Worm (Caenorhabditis elegans): ENCODE measurements around the gene Y37E11B.7.

Y37E11B.7 gene

ce11 chrIV:3551777-3552462 is 48.0 kb downstream of the Y37E11B.7 start (continued):
- TF ChIP-seq F33H1.4 (GFP tag; IDR thresholded peaks at IDR 0.05) (no peak), tbx-9 (tag; optimal IDR thresholded peaks at IDR 0.05; ENCODE audit: borderline replicate concordance) (no peak), hrde-1 (tag; optimal IDR thresholded peaks at IDR 0.05; ENCODE audit: borderline replicate concordance) (peak; percentile 65), rpc-1 (optimal IDR thresholded peaks at IDR 0.05) (peak; percentile 86), rpc-1 (tag; optimal IDR thresholded peaks at IDR 0.05) (peak; percentile 86), hlh-12 (tag; optimal IDR thresholded peaks at IDR 0.05) (peak; percentile 0), ztf-22 (GFP tag; optimal IDR thresholded peaks at IDR 0.05) (no peak), bed-1 (GFP tag; IDR thresholded peaks at IDR 0.05) (no peak), F23B12.7 (tag; optimal IDR thresholded peaks at IDR 0.05; ENCODE audit: insufficient read depth) (no peak), F57C9.4 (tag; optimal IDR thresholded peaks at IDR 0.05) (no peak), tbp1 (GFP tag; optimal IDR thresholded peaks at IDR 0.05) (peak; percentile 96), pha-4 (tag; optimal IDR thresholded peaks at IDR 0.05) (no peak), egl-44 (GFP tag; IDR thresholded peaks at IDR 0.05) (no peak), fkh-3 (tag; optimal IDR thresholded peaks at IDR 0.05) (peak; percentile 6), efl-1 (GFP tag; optimal IDR thresholded peaks at IDR 0.05) (no peak), Y56A3A.18 (GFP tag; IDR thresholded peaks at IDR 0.05) (peak; percentile 69; the same call in 1 of the 2 replicates), C06A6.2 (GFP tag; conservative IDR thresholded peaks at IDR 0.05) (no peak), madf-10 (tag; optimal IDR thresholded peaks at IDR 0.05) (peak; percentile 52), F52B5.7 (tag; optimal IDR thresholded peaks at IDR 0.05) (peak; percentile 52), somi-1 (GFP tag; optimal IDR thresholded peaks at IDR 0.05) (no peak), cebp-1 (GFP tag; IDR thresholded peaks at IDR 0.05) (peak; percentile 40; the same call in 1 of the 2 replicates), cebp-1 (tag; optimal IDR thresholded peaks at IDR 0.05) (no peak), madf-3 (GFP tag; IDR thresholded peaks at IDR 0.05) (no peak), Y67H2A.10 (GFP tag; conservative IDR thresholded peaks at IDR 0.05) (0 out of 2 replicates have a peak, but pooled peaks have one; percentile 16), lin-54 (GFP tag; optimal IDR thresholded peaks at IDR 0.05) (peak; percentile 47), lir-1 (GFP tag; conservative IDR thresholded peaks at IDR 0.05) (no peak), hmg-1.2 (GFP tag; IDR thresholded peaks at IDR 0.05) (peak; percentile 73), K11D2.4 (GFP tag; IDR thresholded peaks at IDR 0.05) (0 out of 2 replicates have a peak, but pooled peaks have one; percentile 46), Y95B8A.8 (GFP tag; IDR thresholded peaks at IDR 0.05) (no peak), hmg-20 (GFP tag; IDR thresholded peaks at IDR 0.05) (0 out of 2 replicates have a peak, but pooled peaks have one; percentile 41), Y53F4B.3 (GFP tag; IDR thresholded peaks at IDR 0.05) (no peak), him-1 (tag; optimal IDR thresholded peaks at IDR 0.05) (peak; percentile 70), ceh-40 (GFP tag; IDR thresholded peaks at IDR 0.05) (no peak), nfyb-1 (GFP tag; IDR thresholded peaks at IDR 0.05) (peak; percentile 82), chd-7 (tag; optimal IDR thresholded peaks at IDR 0.05) (peak; percentile 59), snpc-3.4 (tag; optimal IDR thresholded peaks at IDR 0.05) (peak; percentile 65), B0035.1 (tag; optimal IDR thresholded peaks at IDR 0.05) (no peak), tlf-1 (GFP tag; optimal IDR thresholded peaks at IDR 0.05) (no peak), ztf-28 (GFP tag; IDR thresholded peaks at IDR 0.05) (no peak), repo-1 (tag; optimal IDR thresholded peaks at IDR 0.05) (no peak), F55B11.4 (tag; optimal IDR thresholded peaks at IDR 0.05; ENCODE audit: borderline replicate concordance, insufficient read depth) (no peak), attf-5 (GFP tag; optimal IDR thresholded peaks at IDR 0.05) (peak; percentile 32), K12H6.12 (tag; optimal IDR thresholded peaks at IDR 0.05) (peak; percentile 18), zfh-2 (GFP tag; conservative IDR thresholded peaks at IDR 0.05) (peak; percentile 69), ets-4 (GFP tag; optimal IDR thresholded peaks at IDR 0.05) (no peak), atf-7 (tag; optimal IDR thresholded peaks at IDR 0.05) (peak; percentile 50), let-526 (GFP tag; IDR thresholded peaks at IDR 0.05) (no peak), pbrm-1 (GFP tag; IDR thresholded peaks at IDR 0.05) (0 out of 2 replicates have a peak, but pooled peaks have one; percentile 25)
